Worm (Caenorhabditis elegans): ENCODE results near the gene ins-12.

The ins-12 gene

ce11 chrII:5556431-5556830 is 2.0 kb downstream of the ins-12 start, which contains the start of gene ins-11:
TSS of gene ins-11 (plus strand) at chrII:5556731.
- no peak for TF ChIP-seq ztf-26 (tag; optimal IDR thresholded peaks at IDR 0.05)
- no peak for TF ChIP-seq lsl-1 (GFP tag; optimal IDR thresholded peaks at IDR 0.05)
- no peak for TF ChIP-seq athp-1 (tag; optimal IDR thresholded peaks at IDR 0.05)
- TF ChIP-seq egrh-3 (GFP tag; IDR thresholded peaks at IDR 0.05), result no peak
- TF ChIP-seq chd-7 (tag; optimal IDR thresholded peaks at IDR 0.05), result no peak
- TF ChIP-seq pbrm-1 (GFP tag; IDR thresholded peaks at IDR 0.05), result no peak
- no peak for TF ChIP-seq lag-1 (GFP tag; IDR thresholded peaks at IDR 0.05)
- no peak for TF ChIP-seq sdz-38 (tag; optimal IDR thresholded peaks at IDR 0.05)

ce11 chrII:5557134-5557533 is 2.7 kb downstream of the ins-12 start:
- no peak for TF ChIP-seq snpc-4 (GFP tag; optimal IDR thresholded peaks at IDR 0.05)
- peak in 1 of 4 experiments; percentile 7 for TF ChIP-seq snpc-4 (tag; optimal IDR thresholded peaks at IDR 0.05)
- no peak for TF ChIP-seq B0019.2 (GFP tag; conservative IDR thresholded peaks at IDR 0.05)
- TF ChIP-seq C17E4.6 (GFP tag; IDR thresholded peaks at IDR 0.05), result no peak
- TF ChIP-seq zfh-2 (GFP tag; conservative IDR thresholded peaks at IDR 0.05), result no peak
- TF ChIP-seq T07F8.4 (tag; optimal IDR thresholded peaks at IDR 0.05), result no peak
- TF ChIP-seq lin-35 (GFP tag; optimal IDR thresholded peaks at IDR 0.05), result no peak
- TF ChIP-seq nhr-120 (GFP tag; IDR thresholded peaks at IDR 0.05), result no peak
- TF ChIP-seq Y79H2A.3 (GFP tag; conservative IDR thresholded peaks at IDR 0.05), result no peak
- no peak for TF ChIP-seq die-1 (tag; optimal IDR thresholded peaks at IDR 0.05)
- TF ChIP-seq tbx-9 (tag; optimal IDR thresholded peaks at IDR 0.05; ENCODE audit: borderline replicate concordance), result no peak
- no peak for TF ChIP-seq ztf-18 (tag; optimal IDR thresholded peaks at IDR 0.05)
- TF ChIP-seq rec-8 (tag; optimal IDR thresholded peaks at IDR 0.05), result no peak
- no peak for TF ChIP-seq repo-1 (tag; optimal IDR thresholded peaks at IDR 0.05)
- TF ChIP-seq efl-1 (GFP tag; optimal IDR thresholded peaks at IDR 0.05), result no peak
- no peak for TF ChIP-seq ztf-26 (tag; optimal IDR thresholded peaks at IDR 0.05)
- TF ChIP-seq nhr-80 (tag; optimal IDR thresholded peaks at IDR 0.05), result peak; percentile 55
- TF ChIP-seq madf-10 (tag; optimal IDR thresholded peaks at IDR 0.05), result no peak

ce11 chrII:5561392-5561791 is 7.0 kb downstream of the ins-12 start, which contains the start of gene C17C3.3:
TSS of gene C17C3.3 (plus strand) at chrII:5561737.
- TF ChIP-seq snpc-4 (GFP tag; optimal IDR thresholded peaks at IDR 0.05) (no peak), snpc-4 (tag; optimal IDR thresholded peaks at IDR 0.05) (no peak), fkh-3 (tag; optimal IDR thresholded peaks at IDR 0.05) (no peak), somi-1 (GFP tag; optimal IDR thresholded peaks at IDR 0.05) (no peak), mxl-1 (tag; optimal IDR thresholded peaks at IDR 0.05) (no peak), tbp1 (GFP tag; optimal IDR thresholded peaks at IDR 0.05) (no peak), hlh-12 (tag; optimal IDR thresholded peaks at IDR 0.05) (no peak)

- peak; percentile 82; the same call in 1 of the 2 replicates for TF ChIP-seq attf-6 (GFP tag; IDR thresholded peaks at IDR 0.05)
- TF ChIP-seq pbrm-1 (GFP tag; IDR thresholded peaks at IDR 0.05), result peak; percentile 72; the same call in 1 of the 2 replicates
- 0 out of 2 replicates have a peak, but pooled peaks have one; percentile 41 for TF ChIP-seq nfyb-1 (GFP tag; IDR thresholded peaks at IDR 0.05)
- peak; percentile 74 for TF ChIP-seq hmg-1.2 (GFP tag; IDR thresholded peaks at IDR 0.05)
- no peak for TF ChIP-seq tlf-1 (GFP tag; optimal IDR thresholded peaks at IDR 0.05)
- 0 out of 2 replicates have a peak, but pooled peaks have one; percentile 56 for TF ChIP-seq lin-26 (GFP tag; IDR thresholded peaks at IDR 0.05)
- TF ChIP-seq nhr-90 (tag; optimal IDR thresholded peaks at IDR 0.05), result no peak
- peak; percentile 80 for TF ChIP-seq snpc-1.1 (tag; optimal IDR thresholded peaks at IDR 0.05; ENCODE audit: insufficient read depth)
- no peak for TF ChIP-seq snpc-4 (GFP tag; optimal IDR thresholded peaks at IDR 0.05)
- peak in 2 of 4 experiments; percentile 75 to 91 for TF ChIP-seq snpc-4 (tag; optimal IDR thresholded peaks at IDR 0.05)
- 0 out of 2 replicates have a peak, but pooled peaks have one; percentile 50 for TF ChIP-seq cebp-2 (GFP tag; IDR thresholded peaks at IDR 0.05)
Measured at ce11 chrII:5565082-5565623, 10.7 kb downstream of the ins-12 start.

All from whole organism, young adult.